Fruit fly (Drosophila melanogaster) whole organism, adult: ENCODE data around the gene CG32109.

ENCODE experiments used
- CG11617 ChIP-seq: fragments of 200-800 bp; sonication (Bioruptor generic); optimal IDR thresholded peaks from 2 replicates; lab custom pipeline; 2017; ENCODE audit warnings: mild to moderate bottlenecking, missing biosample characterization, missing genetic modification reagents, missing genetic modification characterization
- CG1620 ChIP-seq: fragments of 200-800 bp; sonication (Bioruptor generic); optimal IDR thresholded peaks from 2 replicates; lab custom pipeline; 2016; ENCODE audit warnings: missing biosample characterization, missing genetic modification characterization
- CG33017 ChIP-seq: fragments of 200-800 bp; sonication (Bioruptor generic); optimal IDR thresholded peaks from 2 replicates; lab custom pipeline; 2018; ENCODE audit warnings: missing biosample characterization, mild to moderate bottlenecking, missing genetic modification characterization, moderate library complexity
- CG5204 ChIP-seq: fragments of 200-800 bp; sonication (Bioruptor generic); optimal IDR thresholded peaks from 2 replicates; lab custom pipeline; 2016; ENCODE audit warnings: missing biosample characterization, missing genetic modification characterization
- CG7045 ChIP-seq: fragments of 200-800 bp; sonication (Bioruptor generic); optimal IDR thresholded peaks from 2 replicates; lab custom pipeline; 2017; ENCODE audit warnings: missing biosample characterization, mild to moderate bottlenecking, missing genetic modification characterization
- Clk ChIP-seq: fragments of 200-800 bp; sonication (Bioruptor generic); optimal IDR thresholded peaks from 2 replicates; lab custom pipeline; 2017; ENCODE audit warnings: missing biosample characterization, missing genetic modification characterization
- Crg-1 ChIP-seq: fragments of 200-800 bp; sonication (Bioruptor generic); optimal IDR thresholded peaks from 2 replicates; lab custom pipeline; 2016; ENCODE audit warnings: missing biosample characterization, missing genetic modification characterization
- bab1 ChIP-seq: fragments of 200-800 bp; sonication (Bioruptor generic); optimal IDR thresholded peaks from 3 replicates; lab custom pipeline; 2019; ENCODE audit warnings: missing biosample characterization, mild to moderate bottlenecking, missing genetic modification characterization, moderate library complexity
- toe ChIP-seq: fragments of 200-800 bp; sonication (Bioruptor generic); optimal IDR thresholded peaks from 2 replicates; lab custom pipeline; 2016; ENCODE audit warnings: missing biosample characterization, missing genetic modification characterization

- TF ChIP-seq CG7045 (GFP tag; lab: Kevin White, UChicago): no peak
- no peak for TF ChIP-seq Clk
- no peak for TF ChIP-seq CG1620
- no peak for TF ChIP-seq bab1 (GFP tag; lab: Kevin White, UChicago)
- TF ChIP-seq CG11617 (GFP tag; lab: Kevin White, UChicago): no peak
- no peak for TF ChIP-seq toe
- no peak for TF ChIP-seq CG5204 (GFP tag; lab: Kevin White, UChicago)
- no peak for TF ChIP-seq CG33017 (tag; lab: Kevin White, UChicago)
- TF ChIP-seq Crg-1: no peak
Measured at dm6 chr3L:12695695-12696094, 49.4 kb upstream of the CG32109 start.
